Worm (Caenorhabditis elegans) whole organism, mixed stage, embryonic: ENCODE results near the gene plx-2.

Source experiments
- lin-13 ChIP-seq: fragments of 150-350 bp; optimal IDR thresholded peaks from 2 replicates; lab custom pipeline; 2014; ENCODE audit warnings: missing biosample characterization, missing genetic modification characterization
- unc-62 ChIP-seq: fragments of 150-350 bp; optimal IDR thresholded peaks from 2 replicates; lab custom pipeline; 2014; ENCODE audit warnings: missing biosample characterization, missing genetic modification reagents, missing genetic modification characterization

- TF ChIP-seq unc-62 (GFP tag; lab: Kevin White, UChicago) (no peak), lin-13 (tag; lab: Kevin White, UChicago) (no peak)
Measured at ce11 chrII:14405489-14406059, 19.1 kb downstream of the plx-2 start.
